Worm (Caenorhabditis elegans): ENCODE results near the gene ubc-7.

- no peak for TF ChIP-seq snpc-4 (tag; optimal IDR thresholded peaks at IDR 0.05)
- TF ChIP-seq tbx-2 (tag; optimal IDR thresholded peaks at IDR 0.05) = no peak
- no peak for TF ChIP-seq ztf-4 (tag; optimal IDR thresholded peaks at IDR 0.05)
- TF ChIP-seq nhr-28 (tag; optimal IDR thresholded peaks at IDR 0.05) = no peak
- no peak for TF ChIP-seq ceh-82 (tag; optimal IDR thresholded peaks at IDR 0.05)
- no peak for TF ChIP-seq nhr-77 (tag; optimal IDR thresholded peaks at IDR 0.05)
- no peak for TF ChIP-seq nhr-25 (tag; optimal IDR thresholded peaks at IDR 0.05)
- TF ChIP-seq nhr-76 (tag; optimal IDR thresholded peaks at IDR 0.05) = no peak
- TF ChIP-seq nhr-43 (tag; optimal IDR thresholded peaks at IDR 0.05; ENCODE audit: poor library complexity, severe bottlenecking) = no peak
- no peak for TF ChIP-seq unc-39 (tag; optimal IDR thresholded peaks at IDR 0.05)
- no peak for TF ChIP-seq elt-3 (tag; optimal IDR thresholded peaks at IDR 0.05)
- no peak for TF ChIP-seq mml-1 (tag; optimal IDR thresholded peaks at IDR 0.05)
These were observed 33.0 kb upstream of the ubc-7 start for ce11 chrIII:9663943-9664342.
